Worm (Caenorhabditis elegans): Measurements from ENCODE around the gene ceh-93.
"Not testable (repeated sequence)": the region's sequence is repeated elsewhere in the genome, so short reads cannot be mapped to it uniquely, and the experiment has no call there.

DNA sequence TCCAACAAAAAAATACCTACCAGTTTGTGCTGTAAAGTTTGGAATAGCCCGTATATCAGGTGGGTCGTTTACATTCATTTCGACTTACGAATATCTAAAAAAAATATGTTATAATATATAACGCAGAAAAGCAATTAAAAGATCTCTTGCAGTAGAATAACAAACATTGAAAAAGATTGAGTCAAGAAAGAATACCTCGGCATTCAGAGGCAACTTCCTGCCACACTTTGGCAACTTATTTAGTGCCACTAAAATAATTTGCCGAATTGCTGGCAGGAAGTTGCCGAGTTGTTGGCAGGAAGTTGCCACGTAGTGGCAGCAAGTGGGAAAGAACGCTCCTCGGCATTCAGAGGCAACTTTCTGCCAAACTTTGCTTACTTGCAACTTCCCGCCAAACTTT is 41.5 kb downstream of the ceh-93 start, which contains the start of gene C04E7.3:
- TF ChIP-seq him-1, dao-5 (tag; optimal IDR thresholded peaks at IDR 0.05): not testable (repeated sequence)

Measured in whole organism, L4/young adult.